Fruit fly (Drosophila melanogaster) whole organism, embryonic: ENCODE data around the gene SMC1.

Source experiments
- Adf1 ChIP-seq: fragments of 200-800 bp; sonication (Bioruptor generic); IDR thresholded peaks from 2 replicates; pipeline ENCODE4 v1.3.6; 2022; ENCODE audit warnings: missing biosample characterization, missing genetic modification characterization
- CG12155 ChIP-seq: fragments of 200-800 bp; sonication (Bioruptor generic); optimal IDR thresholded peaks from 3 replicates; lab custom pipeline; 2016; ENCODE audit warnings: missing biosample characterization, missing genetic modification characterization
- CG13123 ChIP-seq: fragments of 200-800 bp; sonication (Bioruptor generic); optimal IDR thresholded peaks from 2 replicates; lab custom pipeline; 2016; ENCODE audit warnings: missing biosample characterization, missing genetic modification characterization
- CG14050 ChIP-seq: fragments of 200-800 bp; sonication (Bioruptor generic); IDR thresholded peaks from 3 replicates; pipeline ENCODE4 v1.3.6; 2022; ENCODE audit warnings: missing biosample characterization, missing genetic modification characterization
- CG1792 ChIP-seq: fragments of 200-800 bp; sonication (Bioruptor generic); optimal IDR thresholded peaks from 2 replicates; lab custom pipeline; 2016; ENCODE audit warnings: missing biosample characterization, missing genetic modification characterization
- CG32772 ChIP-seq: fragments of 200-800 bp; sonication (Bioruptor generic); IDR thresholded peaks from 2 replicates; pipeline ENCODE4 v1.3.6; 2022; ENCODE audit warnings: missing biosample characterization, missing genetic modification characterization
- CG33213 ChIP-seq: fragments of 200-800 bp; sonication (Bioruptor generic); optimal IDR thresholded peaks from 3 replicates; lab custom pipeline; 2016; ENCODE audit warnings: missing biosample characterization, missing genetic modification characterization
- CG3726 ChIP-seq: fragments of 200-800 bp; sonication (Bioruptor generic); IDR thresholded peaks from 3 replicates; pipeline ENCODE4, ENCODE4 v1.3.6; 2022; ENCODE audit warnings: missing biosample characterization, missing genetic modification characterization
- CG4360 ChIP-seq: fragments of 200-800 bp; sonication (Bioruptor generic); IDR thresholded peaks from 2 replicates; pipeline ENCODE4 v1.3.6; 2022; ENCODE audit warnings: missing biosample characterization, missing genetic modification characterization
- CG5180 ChIP-seq: fragments of 200-800 bp; sonication (Bioruptor generic); optimal IDR thresholded peaks from 3 replicates; lab custom pipeline; 2017; ENCODE audit warnings: missing biosample characterization, missing genetic modification characterization, mild to moderate bottlenecking, moderate library complexity, missing genetic modification reagents
- CG6689 ChIP-seq: fragments of 200-800 bp; sonication (Bioruptor generic); IDR thresholded peaks from 2 replicates; pipeline ENCODE4 v1.3.6; 2022; ENCODE audit warnings: missing biosample characterization, missing genetic modification characterization
- CG8388 ChIP-seq: fragments of 200-800 bp; sonication (Bioruptor generic); optimal IDR thresholded peaks from 2 replicates; lab custom pipeline; 2019; ENCODE audit warnings: missing biosample characterization, mild to moderate bottlenecking, missing genetic modification characterization, moderate library complexity
- CG8765 ChIP-seq: fragments of 200-800 bp; sonication (Bioruptor generic); IDR thresholded peaks from 2 replicates; pipeline ENCODE4 v1.3.6; 2022; ENCODE audit warnings: missing biosample characterization, missing genetic modification characterization
- CG8924 ChIP-seq: fragments of 200-800 bp; optimal IDR thresholded peaks from 3 replicates; lab custom pipeline; 2019; ENCODE audit warnings: missing biosample characterization, mild to moderate bottlenecking, missing genetic modification characterization, moderate library complexity
- CG9817 ChIP-seq: fragments of 200-800 bp; sonication (Bioruptor generic); optimal IDR thresholded peaks from 2 replicates; lab custom pipeline; 2018; ENCODE audit warnings: missing biosample characterization, mild to moderate bottlenecking, missing genetic modification characterization, moderate library complexity
- CG9932 ChIP-seq: fragments of 200-800 bp; sonication (Bioruptor generic); IDR thresholded peaks from 2 replicates; pipeline ENCODE4 v1.3.6; 2022; ENCODE audit warnings: missing biosample characterization, missing genetic modification characterization
- CHES-1-like ChIP-seq: fragments of 200-800 bp; sonication (Bioruptor generic); optimal IDR thresholded peaks from 2 replicates; lab custom pipeline; 2016; ENCODE audit warnings: missing biosample characterization, missing genetic modification characterization
- Ets97D ChIP-seq: fragments of 200-800 bp; sonication (Bioruptor generic); optimal IDR thresholded peaks from 3 replicates; lab custom pipeline; 2016; ENCODE audit warnings: missing biosample characterization, missing genetic modification characterization
- HmgD ChIP-seq: fragments of 200-800 bp; sonication (Bioruptor generic); optimal IDR thresholded peaks from 3 replicates; lab custom pipeline; 2016; ENCODE audit warnings: missing biosample characterization, missing genetic modification characterization
- Hr3 ChIP-seq: fragments of 200-800 bp; sonication (Bioruptor generic); optimal IDR thresholded peaks from 3 replicates; lab custom pipeline; 2016; ENCODE audit warnings: missing biosample characterization, missing genetic modification characterization
- Hr39 ChIP-seq: fragments of >200 bp; optimal IDR thresholded peaks from 2 replicates; lab custom pipeline; 2017
- Kr ChIP-seq: fragments of 200-800 bp; sonication (Bioruptor generic); optimal IDR thresholded peaks from 2 replicates; lab custom pipeline; 2017; ENCODE audit warnings: missing biosample characterization, mild to moderate bottlenecking, missing genetic modification characterization
- Lpt ChIP-seq: fragments of >200 bp; optimal IDR thresholded peaks from 2 replicates; lab custom pipeline; 2018; ENCODE audit warnings: missing biosample characterization, missing genetic modification characterization
- Poxn ChIP-seq: fragments of 200-800 bp; sonication (Bioruptor generic); IDR thresholded peaks from 2 replicates; pipeline ENCODE4 v1.3.6; 2022; ENCODE audit warnings: missing biosample characterization, missing genetic modification characterization
- Ptx1 ChIP-seq: fragments of 200-800 bp; sonication (Bioruptor generic); IDR thresholded peaks from 2 replicates; pipeline ENCODE4 v1.3.6; 2022; ENCODE audit warnings: missing biosample characterization, missing genetic modification characterization
- Sin3A ChIP-seq: fragments of >200 bp; optimal IDR thresholded peaks from 2 replicates; lab custom pipeline; 2018
- Stat92E ChIP-seq, 3 experiments: fragments of >200 bp in 2 of 3; fragments of 200-800 bp in 1 of 3; sonication (Bioruptor generic) in 1 of 3; optimal IDR thresholded peaks; 2 replicates each; lab custom pipeline; 2017 to 2019; ENCODE audit warnings: missing biosample characterization in 3 of 3, missing genetic modification characterization in 3 of 3, mild to moderate bottlenecking in 1 of 3, moderate library complexity in 1 of 3
- Taf1 ChIP-seq: fragments of 200-800 bp; sonication (Bioruptor generic); IDR thresholded peaks from 2 replicates; pipeline ENCODE4 v1.3.6; 2022; ENCODE audit warnings: missing biosample characterization, missing genetic modification characterization
- Xbp1 ChIP-seq: fragments of 200-800 bp; sonication (Bioruptor generic); optimal IDR thresholded peaks from 3 replicates; lab custom pipeline; 2016; ENCODE audit warnings: missing biosample characterization, mild to moderate bottlenecking, missing genetic modification characterization
- ac ChIP-seq: fragments of 200-800 bp; sonication (Bioruptor generic); optimal IDR thresholded peaks from 3 replicates; lab custom pipeline; 2017; ENCODE audit warnings: missing biosample characterization, mild to moderate bottlenecking, missing genetic modification characterization
- al ChIP-seq: fragments of 200-800 bp; sonication (Bioruptor generic); IDR thresholded peaks from 2 replicates; pipeline ENCODE4 v1.3.6; 2022; ENCODE audit warnings: missing biosample characterization, missing genetic modification characterization
- bigmax ChIP-seq: fragments of 200-800 bp; sonication (Bioruptor generic); optimal IDR thresholded peaks from 2 replicates; lab custom pipeline; 2018; ENCODE audit warnings: missing biosample characterization, mild to moderate bottlenecking, missing genetic modification characterization
- ci ChIP-seq: fragments of 200-800 bp; sonication (Bioruptor generic); IDR thresholded peaks from 3 replicates; pipeline ENCODE4 v1.3.6; 2022; ENCODE audit warnings: missing biosample characterization, missing genetic modification characterization
- crol ChIP-seq: fragments of 200-800 bp; sonication (Bioruptor generic); IDR thresholded peaks from 2 replicates; pipeline ENCODE4 v1.3.6; 2022; ENCODE audit warnings: missing biosample characterization, missing genetic modification characterization
- cwo ChIP-seq: fragments of 200-800 bp; sonication (Bioruptor generic); optimal IDR thresholded peaks from 3 replicates; lab custom pipeline; 2017; ENCODE audit warnings: missing biosample characterization, missing genetic modification characterization, mild to moderate bottlenecking, moderate library complexity, missing genetic modification reagents
- dan ChIP-seq: fragments of 200-800 bp; sonication (Bioruptor generic); IDR thresholded peaks from 2 replicates; pipeline ENCODE4 v1.3.6; 2022; ENCODE audit warnings: missing biosample characterization, missing genetic modification characterization
- dimm ChIP-seq: fragments of 200-800 bp; sonication (Bioruptor generic); IDR thresholded peaks from 2 replicates; pipeline ENCODE4 v1.3.6; 2022; ENCODE audit warnings: missing biosample characterization, missing genetic modification characterization
- dpn ChIP-seq, 2 experiments: fragments of 200-800 bp; sonication (Bioruptor generic); optimal IDR thresholded peaks; 3 replicates each; lab custom pipeline; 2016; ENCODE audit warnings: missing biosample characterization in 2 of 2, missing genetic modification characterization in 2 of 2
- ewg ChIP-seq: fragments of 200-800 bp; sonication (Bioruptor generic); optimal IDR thresholded peaks from 3 replicates; lab custom pipeline; 2017; ENCODE audit warnings: mild to moderate bottlenecking, missing biosample characterization, missing genetic modification reagents, missing genetic modification characterization
- exex ChIP-seq: fragments of 200-800 bp; sonication (Bioruptor generic); optimal IDR thresholded peaks from 4 replicates; lab custom pipeline; 2018; ENCODE audit warnings: missing biosample characterization, mild to moderate bottlenecking, missing genetic modification characterization, moderate library complexity
- gce ChIP-seq: fragments of 200-800 bp; sonication (Bioruptor generic); IDR thresholded peaks from 3 replicates; pipeline ENCODE4 v1.3.6; 2022; ENCODE audit warnings: missing biosample characterization, missing genetic modification characterization
- gsb ChIP-seq: fragments of 200-800 bp; sonication (Bioruptor generic); IDR thresholded peaks from 2 replicates; pipeline ENCODE4 v1.3.6; 2022; ENCODE audit warnings: missing biosample characterization, missing genetic modification characterization
- nerfin-1 ChIP-seq: fragments of 200-800 bp; sonication (Bioruptor generic); optimal IDR thresholded peaks from 3 replicates; lab custom pipeline; 2019; ENCODE audit warnings: missing biosample characterization, mild to moderate bottlenecking, missing genetic modification characterization, moderate library complexity
- nerfin-2 ChIP-seq: fragments of 200-800 bp; sonication (Bioruptor generic); IDR thresholded peaks from 2 replicates; pipeline ENCODE4 v1.3.6; 2022; ENCODE audit warnings: missing biosample characterization, missing genetic modification characterization; ENCODE audit not compliant: partially characterized antibody
- pan ChIP-seq, 4 experiments: fragments of >200 bp in 3 of 4; fragments of 200-800 bp in 1 of 4; sonication (Bioruptor generic) in 1 of 4; optimal IDR thresholded peaks in 3 of 4; IDR thresholded peaks in 1 of 4; 2 replicates each; pipeline versions ENCODE4 v1.3.6 to Lab custom; 2017 to 2022; ENCODE audit warnings: missing biosample characterization in 2 of 4, missing genetic modification characterization in 2 of 4, mixed read lengths in 1 of 4
- ranshi ChIP-seq: fragments of 200-800 bp; sonication (Bioruptor generic); IDR thresholded peaks from 2 replicates; pipeline ENCODE4 v1.3.6; 2022; ENCODE audit warnings: missing biosample characterization, missing genetic modification characterization
- sd ChIP-seq: fragments of 200-800 bp; sonication (Bioruptor generic); optimal IDR thresholded peaks from 3 replicates; lab custom pipeline; 2018; ENCODE audit warnings: missing biosample characterization, mild to moderate bottlenecking, missing genetic modification characterization, moderate library complexity
- shn ChIP-seq: fragments of 200-800 bp; sonication (Bioruptor generic); optimal IDR thresholded peaks from 3 replicates; lab custom pipeline; 2016; ENCODE audit warnings: missing biosample characterization, missing genetic modification characterization
- trem ChIP-seq: fragments of 200-800 bp; optimal IDR thresholded peaks from 3 replicates; lab custom pipeline; 2019; ENCODE audit warnings: missing biosample characterization, mild to moderate bottlenecking, missing genetic modification characterization, moderate library complexity

Gene SMC1

dm6 chr3R:24099039-24100026 lies 41.2 kb downstream of the SMC1 start (continued):
- TF ChIP-seq CG4360 (GFP tag; lab: Robert Waterston, UW) (peak; percentile 41; the same call in 1 of the 2 replicates), nerfin-2 (GFP tag; lab: Robert Waterston, UW) (no peak), Poxn (GFP tag; lab: Robert Waterston, UW) (peak; percentile 44; the same call in 1 of the 2 replicates), CG3726 (GFP tag; lab: Robert Waterston, UW) (peak; percentile 84), exex (tag; lab: Kevin White, UChicago) (peak; percentile 67), ewg (GFP tag; lab: Kevin White, UChicago) (peak; percentile 61), CG5180 (GFP tag; lab: Kevin White, UChicago) (no peak), Stat92E (GFP tag; optimal IDR thresholded peaks at IDR 0.05; lab: Kevin White, UChicago) (no peak), shn (GFP tag; lab: Kevin White, UChicago) (peak; percentile 76), bigmax (GFP tag; lab: Kevin White, UChicago) (no peak), gsb (GFP tag; lab: Robert Waterston, UW) (peak; percentile 72), CG9817 (tag; lab: Kevin White, UChicago) (peak; percentile 54), Taf1 (GFP tag; lab: Robert Waterston, UW) (peak; percentile 59; the same call in 1 of the 2 replicates), CG14050 (peak; percentile 76), Hr39 (lab: Kevin White, UChicago) (no peak), CG6689 (GFP tag; lab: Robert Waterston, UW) (peak; percentile 80), trem (peak; percentile 48), ranshi (GFP tag; lab: Robert Waterston, UW) (peak; percentile 88), Adf1 (GFP tag; lab: Robert Waterston, UW) (peak; percentile 32; the same call in 1 of the 2 replicates), CG32772 (GFP tag; lab: Robert Waterston, UW) (peak; percentile 82), Hr3 (peak; percentile 72), ci (GFP tag; lab: Robert Waterston, UW) (peak; percentile 92), cwo (GFP tag; lab: Kevin White, UChicago) (peak; percentile 53), CHES-1-like (GFP tag; lab: Kevin White, UChicago) (peak; percentile 78), CG9932 (GFP tag; lab: Robert Waterston, UW) (peak; percentile 79), sd (tag; lab: Kevin White, UChicago) (peak; percentile 28), CG8765 (GFP tag; lab: Robert Waterston, UW) (0 out of 2 replicates have a peak, but pooled peaks have one; percentile 16), CG1792 (GFP tag; lab: Kevin White, UChicago) (peak; percentile 15), dpn (GFP tag; optimal IDR thresholded peaks at IDR 0.05; lab: Kevin White, UChicago) (peak; percentile 82 to 83), nerfin-1 (tag; lab: Kevin White, UChicago) (peak; percentile 18), Xbp1 (GFP tag; lab: Kevin White, UChicago) (peak; percentile 79), dimm (GFP tag; lab: Robert Waterston, UW) (peak; percentile 60), ac (GFP tag; lab: Kevin White, UChicago) (peak; percentile 16), Ptx1 (peak; percentile 84), CG12155 (peak; percentile 81), CG8388 (GFP tag; lab: Kevin White, UChicago) (peak; percentile 62), Lpt (no peak), CG8924 (peak; percentile 72), al (GFP tag; lab: Robert Waterston, UW) (peak; percentile 80), CG13123 (GFP tag; lab: Kevin White, UChicago) (peak; percentile 64), Sin3A (lab: Kevin White, UChicago) (no peak), gce (GFP tag; lab: Robert Waterston, UW) (peak; percentile 63; the same call in 2 of the 3 replicates), HmgD (GFP tag; lab: Kevin White, UChicago) (no peak), Ets97D (GFP tag; lab: Kevin White, UChicago) (peak; percentile 44), dan (no peak), pan (optimal IDR thresholded peaks at IDR 0.05; lab: Kevin White, UChicago) (no peak), pan (GFP tag; optimal IDR thresholded peaks at IDR 0.05 in 1 of 2, IDR thresholded peaks at IDR 0.05 in 1 of 2) (peak in 1 of 2 experiments; percentile 90), Kr (GFP tag; lab: Kevin White, UChicago) (no peak), crol (no peak), CG33213 (peak; percentile 81)
